Fruit fly (Drosophila melanogaster) whole organism, embryonic: Measurements from ENCODE around the gene Ced-12.
A peak's percentile ranks its signal among the peaks of the same experiment; 100 is the strongest.

Source experiments
- Asciz ChIP-seq: fragments of 200-800 bp; sonication (Bioruptor generic); optimal IDR thresholded peaks from 2 replicates; lab custom pipeline; 2017; ENCODE audit warnings: missing biosample characterization, mild to moderate bottlenecking, missing genetic modification characterization, missing genetic modification reagents
- Atf6 ChIP-seq: fragments of 200-800 bp; sonication (Bioruptor generic); IDR thresholded peaks from 2 replicates; pipeline ENCODE4 v1.3.6; 2022; ENCODE audit warnings: missing biosample characterization, missing genetic modification characterization
- B-H1 ChIP-seq: fragments of 200-800 bp; sonication (Bioruptor generic); IDR thresholded peaks from 3 replicates; pipeline ENCODE4 v1.3.6; 2022; ENCODE audit warnings: missing biosample characterization, missing genetic modification characterization
- Bdp1 ChIP-seq: fragments of 200-800 bp; sonication (Bioruptor generic); optimal IDR thresholded peaks from 3 replicates; lab custom pipeline; 2016; ENCODE audit warnings: missing biosample characterization, missing genetic modification characterization
- Blimp-1 ChIP-seq: fragments of 200-800 bp; sonication (Bioruptor generic); optimal IDR thresholded peaks from 3 replicates; lab custom pipeline; 2018; ENCODE audit warnings: missing biosample characterization, missing genetic modification characterization, mild to moderate bottlenecking, moderate library complexity, missing genetic modification reagents
- CG10209 ChIP-seq: fragments of 200-800 bp; sonication (Bioruptor generic); optimal IDR thresholded peaks from 3 replicates; lab custom pipeline; 2017; ENCODE audit warnings: missing biosample characterization, mild to moderate bottlenecking, missing genetic modification characterization, missing genetic modification reagents
- CG1024 ChIP-seq: fragments of 200-800 bp; sonication (Bioruptor generic); IDR thresholded peaks from 2 replicates; pipeline ENCODE4 v1.3.6; 2022; ENCODE audit warnings: missing biosample characterization, missing genetic modification characterization
- CG11560 ChIP-seq: fragments of 200-800 bp; sonication (Bioruptor generic); IDR thresholded peaks from 3 replicates; pipeline ENCODE4 v1.3.6; 2022; ENCODE audit warnings: missing biosample characterization, missing genetic modification characterization
- CG12071 ChIP-seq: fragments of 200-800 bp; sonication (Bioruptor generic); optimal IDR thresholded peaks from 3 replicates; lab custom pipeline; 2018; ENCODE audit warnings: missing biosample characterization, mild to moderate bottlenecking, missing genetic modification characterization
- CG1233 ChIP-seq: fragments of 200-800 bp; sonication (Bioruptor generic); optimal IDR thresholded peaks from 4 replicates; lab custom pipeline; 2018; ENCODE audit warnings: missing biosample characterization, mild to moderate bottlenecking, missing genetic modification characterization
- CG12942 ChIP-seq: fragments of 200-800 bp; sonication (Bioruptor generic); optimal IDR thresholded peaks from 3 replicates; lab custom pipeline; 2016; ENCODE audit warnings: missing biosample characterization, missing genetic modification characterization
- CG13894 ChIP-seq: fragments of 200-800 bp; sonication (Bioruptor generic); optimal IDR thresholded peaks from 3 replicates; lab custom pipeline; 2018; ENCODE audit warnings: missing biosample characterization, mild to moderate bottlenecking, missing genetic modification characterization, moderate library complexity
- CG14965 ChIP-seq: fragments of 200-800 bp; sonication (Bioruptor generic); optimal IDR thresholded peaks from 2 replicates; lab custom pipeline; 2016; ENCODE audit warnings: missing biosample characterization, missing genetic modification characterization, borderline replicate concordance
- CG15601 ChIP-seq: fragments of 200-800 bp; sonication (Bioruptor generic); optimal IDR thresholded peaks from 3 replicates; lab custom pipeline; 2019; ENCODE audit warnings: missing biosample characterization, mild to moderate bottlenecking, missing genetic modification characterization, moderate library complexity
- CG17359 ChIP-seq: fragments of 200-800 bp; sonication (Bioruptor generic); optimal IDR thresholded peaks from 3 replicates; lab custom pipeline; 2018; ENCODE audit warnings: missing biosample characterization, mild to moderate bottlenecking, missing genetic modification characterization, moderate library complexity
- CG2120 ChIP-seq: fragments of 200-800 bp; sonication (Bioruptor generic); optimal IDR thresholded peaks from 3 replicates; lab custom pipeline; 2016; ENCODE audit warnings: missing biosample characterization, missing genetic modification characterization
- CG2712 ChIP-seq: fragments of 200-800 bp; optimal IDR thresholded peaks from 3 replicates; lab custom pipeline; 2019; ENCODE audit warnings: missing biosample characterization, mild to moderate bottlenecking, missing genetic modification characterization, moderate library complexity
- CG31365 ChIP-seq: fragments of 200-800 bp; sonication (Bioruptor generic); optimal IDR thresholded peaks from 2 replicates; lab custom pipeline; 2018; ENCODE audit warnings: missing biosample characterization, mild to moderate bottlenecking, missing genetic modification characterization
- CG34224 ChIP-seq: fragments of 200-800 bp; sonication (Bioruptor generic); IDR thresholded peaks from 3 replicates; pipeline ENCODE4 v1.3.6; 2022; ENCODE audit warnings: missing biosample characterization, missing genetic modification characterization; ENCODE audit not compliant: partially characterized antibody
- CG34376 ChIP-seq: fragments of 200-800 bp; sonication (Bioruptor generic); optimal IDR thresholded peaks from 2 replicates; lab custom pipeline; 2018; ENCODE audit warnings: missing biosample characterization, mild to moderate bottlenecking, missing genetic modification characterization
- CG4854 ChIP-seq: fragments of 200-800 bp; sonication (Bioruptor generic); optimal IDR thresholded peaks from 2 replicates; lab custom pipeline; 2016; ENCODE audit warnings: missing biosample characterization, missing genetic modification characterization, inconsistent platforms
- CG6854 ChIP-seq: fragments of 200-800 bp; sonication (Bioruptor generic); optimal IDR thresholded peaks from 3 replicates; lab custom pipeline; 2017; ENCODE audit warnings: missing biosample characterization, mild to moderate bottlenecking, missing genetic modification characterization
- CG7556 ChIP-seq: fragments of 200-800 bp; sonication (Bioruptor generic); optimal IDR thresholded peaks from 2 replicates; lab custom pipeline; 2017; ENCODE audit warnings: missing biosample characterization, mild to moderate bottlenecking, missing genetic modification characterization
- CG7786 ChIP-seq: fragments of 200-800 bp; sonication (Bioruptor generic); optimal IDR thresholded peaks from 2 replicates; lab custom pipeline; 2016; ENCODE audit warnings: missing biosample characterization, missing genetic modification characterization
- CG8359 ChIP-seq: fragments of 200-800 bp; sonication (Bioruptor generic); optimal IDR thresholded peaks from 2 replicates; lab custom pipeline; 2017; ENCODE audit warnings: missing biosample characterization, mild to moderate bottlenecking, missing genetic modification characterization, borderline replicate concordance
- Dek ChIP-seq: fragments of 200-800 bp; sonication (Bioruptor generic); optimal IDR thresholded peaks from 3 replicates; lab custom pipeline; 2019; ENCODE audit warnings: missing biosample characterization, mild to moderate bottlenecking, missing genetic modification characterization, moderate library complexity
- ERR ChIP-seq: fragments of 200-800 bp; sonication (Bioruptor generic); optimal IDR thresholded peaks from 2 replicates; lab custom pipeline; 2016; ENCODE audit warnings: missing biosample characterization, missing genetic modification characterization
- Elba2 ChIP-seq: fragments of 200-800 bp; sonication (Bioruptor generic); optimal IDR thresholded peaks from 3 replicates; lab custom pipeline; 2016; ENCODE audit warnings: missing biosample characterization, missing genetic modification characterization
- Lhr ChIP-seq: fragments of 200-800 bp; sonication (Bioruptor generic); optimal IDR thresholded peaks from 3 replicates; lab custom pipeline; 2017; ENCODE audit warnings: mild to moderate bottlenecking, missing biosample characterization, missing genetic modification reagents, missing genetic modification characterization
- Lim3 ChIP-seq: fragments of 200-800 bp; sonication (Bioruptor generic); IDR thresholded peaks from 2 replicates; pipeline ENCODE4 v1.3.6; 2022; ENCODE audit warnings: missing biosample characterization, missing genetic modification characterization
- Med ChIP-seq: fragments of 200-800 bp; sonication (Bioruptor generic); peaks from one replicate; lab custom pipeline; 2016; ENCODE audit warnings: missing biosample characterization, missing genetic modification characterization, mild to moderate bottlenecking, inconsistent platforms, moderate library complexity
- Rx ChIP-seq: fragments of 200-800 bp; sonication (Bioruptor generic); IDR thresholded peaks from 2 replicates; pipeline ENCODE4 v1.3.6; 2022; ENCODE audit warnings: missing biosample characterization, missing genetic modification characterization
- Trl ChIP-seq, 3 experiments: fragments of >200 bp in 2 of 3; fragments of 200-800 bp in 1 of 3; sonication (Bioruptor generic) in 1 of 3; optimal IDR thresholded peaks; 2 replicates in 1 of 3; 3 replicates in 2 of 3; lab custom pipeline; 2016 to 2017; ENCODE audit warnings: missing biosample characterization in 1 of 3, missing genetic modification characterization in 1 of 3
- YL-1 ChIP-seq: fragments of 200-800 bp; sonication (Bioruptor generic); optimal IDR thresholded peaks from 3 replicates; lab custom pipeline; 2017; ENCODE audit warnings: missing biosample characterization, mild to moderate bottlenecking, missing genetic modification characterization
- ato ChIP-seq: fragments of 200-800 bp; sonication (Bioruptor generic); IDR thresholded peaks from 2 replicates; pipeline ENCODE4 v1.3.6; 2022; ENCODE audit warnings: missing biosample characterization, missing genetic modification characterization; ENCODE audit not compliant: partially characterized antibody
- bcd ChIP-seq: fragments of 200-800 bp; sonication (Bioruptor generic); optimal IDR thresholded peaks from 2 replicates; lab custom pipeline; 2017; ENCODE audit warnings: missing biosample characterization, mild to moderate bottlenecking, missing genetic modification characterization
- cas ChIP-seq: fragments of 200-800 bp; sonication (Bioruptor generic); IDR thresholded peaks from 2 replicates; pipeline ENCODE4 v1.3.6; 2022; ENCODE audit warnings: missing biosample characterization, missing genetic modification characterization
- dimm ChIP-seq: fragments of 200-800 bp; sonication (Bioruptor generic); IDR thresholded peaks from 2 replicates; pipeline ENCODE4 v1.3.6; 2022; ENCODE audit warnings: missing biosample characterization, missing genetic modification characterization
- ems ChIP-seq: fragments of 200-800 bp; sonication (Bioruptor generic); optimal IDR thresholded peaks from 3 replicates; lab custom pipeline; 2016; ENCODE audit warnings: missing biosample characterization, missing genetic modification characterization
- gce ChIP-seq: fragments of 200-800 bp; sonication (Bioruptor generic); IDR thresholded peaks from 3 replicates; pipeline ENCODE4 v1.3.6; 2022; ENCODE audit warnings: missing biosample characterization, missing genetic modification characterization
- lilli ChIP-seq: fragments of 200-800 bp; sonication (Bioruptor generic); optimal IDR thresholded peaks from 3 replicates; lab custom pipeline; 2016; ENCODE audit warnings: missing biosample characterization, missing genetic modification characterization
- nom ChIP-seq: fragments of 200-800 bp; sonication (Bioruptor generic); optimal IDR thresholded peaks from 2 replicates; lab custom pipeline; 2017; ENCODE audit warnings: missing biosample characterization, missing genetic modification characterization, mild to moderate bottlenecking, moderate library complexity, missing genetic modification reagents
- pan ChIP-seq, 4 experiments: fragments of >200 bp in 3 of 4; fragments of 200-800 bp in 1 of 4; sonication (Bioruptor generic) in 1 of 4; optimal IDR thresholded peaks in 3 of 4; IDR thresholded peaks in 1 of 4; 2 replicates each; pipeline versions ENCODE4 v1.3.6 to Lab custom; 2017 to 2022; ENCODE audit warnings: missing biosample characterization in 2 of 4, missing genetic modification characterization in 2 of 4, mixed read lengths in 1 of 4
- pfk ChIP-seq: fragments of 200-800 bp; sonication (Bioruptor generic); optimal IDR thresholded peaks from 2 replicates; lab custom pipeline; 2018; ENCODE audit warnings: missing biosample characterization, mild to moderate bottlenecking, missing genetic modification characterization, moderate library complexity
- phol ChIP-seq: fragments of 200-800 bp; sonication (Bioruptor generic); optimal IDR thresholded peaks from 3 replicates; lab custom pipeline; 2018; ENCODE audit warnings: missing biosample characterization, mild to moderate bottlenecking, missing genetic modification characterization, moderate library complexity
- slp2 ChIP-seq: fragments of 200-800 bp; sonication (Bioruptor generic); optimal IDR thresholded peaks from 2 replicates; lab custom pipeline; 2016; ENCODE audit warnings: missing biosample characterization, missing genetic modification characterization
- usp ChIP-seq: fragments of >200 bp; optimal IDR thresholded peaks from 2 replicates; lab custom pipeline; 2017; ENCODE audit warnings: missing biosample characterization, missing genetic modification characterization

Gene Ced-12

DNA sequence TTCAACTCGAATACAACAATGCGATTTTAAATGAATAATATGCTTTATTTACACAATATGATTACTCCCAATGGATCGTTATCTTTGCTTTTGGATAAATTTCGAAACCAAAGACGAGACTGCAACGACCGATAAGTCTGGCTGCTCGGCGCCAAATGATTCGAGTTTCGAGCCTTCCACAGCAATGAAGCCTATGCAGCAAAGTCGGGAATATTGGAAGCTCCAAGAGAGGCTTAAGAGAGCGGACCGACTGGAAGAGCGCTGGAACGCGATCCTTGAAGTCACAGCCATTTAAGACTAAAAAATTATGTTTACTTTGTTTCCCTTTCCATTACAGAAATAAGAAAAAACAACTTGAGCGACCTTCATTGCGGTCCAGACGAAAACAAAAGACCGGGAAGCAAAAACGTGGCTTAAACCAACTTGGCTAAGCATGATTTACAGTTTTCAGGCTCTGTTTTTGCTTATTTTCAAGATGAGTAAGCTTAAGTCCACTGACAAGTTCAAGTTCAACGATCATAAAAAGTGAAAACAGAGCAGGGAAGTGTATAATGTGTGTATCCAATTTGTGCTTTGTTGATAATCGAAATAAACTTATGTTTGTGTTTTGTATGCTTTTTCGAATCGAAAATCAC, 30.9 kb upstream of the Ced-12 start, which contains the start of gene firl:
Gene firl (minus strand): TSS at position 159 of the 635 bp plus-strand sequence.
- no peak for TF ChIP-seq Atf6 (GFP tag; lab: Robert Waterston, UW)
- no peak for TF ChIP-seq bcd (GFP tag; lab: Kevin White, UChicago)
- TF ChIP-seq CG10209 (GFP tag; lab: Kevin White, UChicago), result no peak
- TF ChIP-seq Trl (optimal IDR thresholded peaks at IDR 0.05; lab: Kevin White, UChicago), result peak in 1 of 2 experiments; percentile 11
- TF ChIP-seq Trl (GFP tag; optimal IDR thresholded peaks at IDR 0.05; lab: Kevin White, UChicago), result no peak
- no peak for TF ChIP-seq CG7786 (GFP tag; lab: Kevin White, UChicago)
- TF ChIP-seq nom (GFP tag; lab: Kevin White, UChicago), result peak; percentile 55
- no peak for TF ChIP-seq CG14965 (GFP tag; lab: Kevin White, UChicago)
- TF ChIP-seq Lim3 (GFP tag; lab: Robert Waterston, UW), result no peak
- TF ChIP-seq ato (GFP tag; lab: Robert Waterston, UW), result no peak
- no peak for TF ChIP-seq Med (GFP tag; lab: Kevin White, UChicago)
- peak; percentile 53 for TF ChIP-seq Blimp-1

DNA sequence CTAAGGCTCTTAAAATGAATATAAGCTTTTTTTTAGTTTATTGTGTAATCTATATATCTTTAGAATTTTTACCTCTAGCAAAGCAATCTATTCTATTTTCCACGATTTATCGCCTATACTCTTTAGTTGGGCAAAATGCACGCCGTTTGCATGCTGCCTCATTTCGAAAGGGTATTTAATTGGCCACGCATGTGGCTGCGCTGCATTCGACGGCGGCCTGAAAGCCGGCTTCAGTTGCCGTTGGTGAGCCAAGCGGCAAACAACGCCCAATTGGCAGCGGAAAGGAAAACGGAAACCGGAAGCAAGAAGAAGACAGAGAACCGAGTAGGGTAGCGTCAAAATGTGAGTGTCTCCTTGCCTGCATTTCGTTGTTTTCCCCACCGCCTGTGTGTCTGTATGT, 21.8 kb upstream of the Ced-12 start, which contains the start of gene CG14947:
Gene CG14947 (plus strand): TSS at position 251 of the 400 bp plus-strand sequence.
- no peak for TF ChIP-seq CG34224 (GFP tag; lab: Robert Waterston, UW)
- no peak for TF ChIP-seq CG15601 (tag; lab: Kevin White, UChicago)
- no peak for TF ChIP-seq CG7556 (GFP tag; lab: Kevin White, UChicago)
- no peak for TF ChIP-seq usp
- TF ChIP-seq CG6854 (GFP tag; lab: Kevin White, UChicago), result no peak
- TF ChIP-seq Rx (GFP tag; lab: Robert Waterston, UW), result no peak
- peak; percentile 42 for TF ChIP-seq CG1233 (GFP tag; lab: Kevin White, UChicago)
- no peak for TF ChIP-seq CG13894 (tag; lab: Kevin White, UChicago)
- TF ChIP-seq ems (GFP tag; lab: Kevin White, UChicago), result no peak
- TF ChIP-seq CG2120 (GFP tag; lab: Kevin White, UChicago), result no peak
- no peak for TF ChIP-seq CG8359 (GFP tag; lab: Kevin White, UChicago)
- TF ChIP-seq dimm (GFP tag; lab: Robert Waterston, UW), result no peak
- TF ChIP-seq gce (GFP tag; lab: Robert Waterston, UW), result 0 out of 3 replicates have a peak, but pooled peaks have one; percentile 18
- no peak for TF ChIP-seq CG12071 (GFP tag; lab: Kevin White, UChicago)
- TF ChIP-seq ERR (GFP tag; lab: Kevin White, UChicago), result no peak
- TF ChIP-seq CG17359 (tag; lab: Kevin White, UChicago), result no peak
- TF ChIP-seq Lhr, result no peak
- TF ChIP-seq CG12942 (GFP tag; lab: Kevin White, UChicago), result no peak
- TF ChIP-seq CG31365 (tag; lab: Kevin White, UChicago), result no peak
- TF ChIP-seq CG34376 (GFP tag; lab: Kevin White, UChicago), result no peak
- no peak for TF ChIP-seq CG1024 (GFP tag; lab: Robert Waterston, UW)
- TF ChIP-seq cas, result no peak
- no peak for TF ChIP-seq Bdp1 (GFP tag; lab: Kevin White, UChicago)
- no peak for TF ChIP-seq Asciz (GFP tag; lab: Kevin White, UChicago)
- peak; percentile 9 for TF ChIP-seq phol (tag; lab: Kevin White, UChicago)
- TF ChIP-seq CG2712 (tag; lab: Kevin White, UChicago), result peak; percentile 15
- TF ChIP-seq Elba2 (GFP tag; lab: Kevin White, UChicago), result peak; percentile 57
- TF ChIP-seq YL-1 (GFP tag; lab: Kevin White, UChicago), result no peak
- no peak for TF ChIP-seq Dek (tag; lab: Kevin White, UChicago)
- TF ChIP-seq B-H1 (GFP tag; lab: Robert Waterston, UW), result no peak
- TF ChIP-seq pfk (GFP tag; lab: Kevin White, UChicago), result no peak
- TF ChIP-seq CG4854 (GFP tag; lab: Kevin White, UChicago), result no peak
- TF ChIP-seq pan (optimal IDR thresholded peaks at IDR 0.05; lab: Kevin White, UChicago), result no peak
- no peak for TF ChIP-seq pan (GFP tag; optimal IDR thresholded peaks at IDR 0.05 in 1 of 2, IDR thresholded peaks at IDR 0.05 in 1 of 2)
- no peak for TF ChIP-seq slp2 (GFP tag; lab: Kevin White, UChicago)
- no peak for TF ChIP-seq Trl (optimal IDR thresholded peaks at IDR 0.05; lab: Kevin White, UChicago)
- TF ChIP-seq Trl (GFP tag; optimal IDR thresholded peaks at IDR 0.05; lab: Kevin White, UChicago), result no peak
- no peak for TF ChIP-seq CG11560 (tag; lab: Robert Waterston, UW)
- no peak for TF ChIP-seq lilli
